Fruit fly (Drosophila melanogaster) whole organism, adult: Measurements from ENCODE around the gene CG45067.

Source experiments
- CG11617 ChIP-seq: fragments of 200-800 bp; sonication (Bioruptor generic); optimal IDR thresholded peaks from 2 replicates; lab custom pipeline; 2017; ENCODE audit warnings: mild to moderate bottlenecking, missing biosample characterization, missing genetic modification reagents, missing genetic modification characterization
- CG12768 ChIP-seq: fragments of 200-800 bp; sonication (Bioruptor generic); optimal IDR thresholded peaks from 2 replicates; lab custom pipeline; 2017; ENCODE audit warnings: missing biosample characterization, missing genetic modification characterization, mild to moderate bottlenecking, moderate library complexity, missing genetic modification reagents
- CG1620 ChIP-seq: fragments of 200-800 bp; sonication (Bioruptor generic); optimal IDR thresholded peaks from 2 replicates; lab custom pipeline; 2016; ENCODE audit warnings: missing biosample characterization, missing genetic modification characterization
- CG33017 ChIP-seq: fragments of 200-800 bp; sonication (Bioruptor generic); optimal IDR thresholded peaks from 2 replicates; lab custom pipeline; 2018; ENCODE audit warnings: missing biosample characterization, mild to moderate bottlenecking, missing genetic modification characterization, moderate library complexity
- Mnt ChIP-seq: fragments of 200-800 bp; sonication (Bioruptor generic); optimal IDR thresholded peaks from 2 replicates; lab custom pipeline; 2016; ENCODE audit warnings: missing biosample characterization, mild to moderate bottlenecking, missing genetic modification characterization
- kay ChIP-seq: fragments of 200-800 bp; sonication (Bioruptor generic); peaks from one replicate; lab custom pipeline; 2016; ENCODE audit warnings: missing biosample characterization, missing genetic modification characterization, borderline replicate concordance
- toe ChIP-seq: fragments of 200-800 bp; sonication (Bioruptor generic); optimal IDR thresholded peaks from 2 replicates; lab custom pipeline; 2016; ENCODE audit warnings: missing biosample characterization, missing genetic modification characterization

DNA sequence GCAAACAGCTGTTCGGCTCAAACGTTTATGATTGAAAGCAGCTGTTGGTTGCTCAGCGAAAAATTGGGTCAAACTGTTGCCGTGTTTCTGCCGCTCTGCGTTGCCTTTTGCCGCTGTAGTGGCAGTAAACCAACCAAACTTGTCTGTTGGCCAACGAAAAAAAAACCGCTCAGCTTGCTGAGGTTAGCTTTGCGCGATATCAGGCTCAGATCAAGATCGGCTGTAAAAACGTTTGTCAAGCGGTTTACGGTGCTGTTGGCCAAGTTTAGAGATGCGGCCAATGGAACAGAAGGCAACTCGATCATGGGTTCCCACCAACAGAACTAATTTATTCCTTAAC lies 35.1 kb downstream of the CG45067 start:
- TF ChIP-seq Mnt (GFP tag; lab: Kevin White, UChicago) (no peak), CG33017 (tag; lab: Kevin White, UChicago) (no peak), toe (GFP tag; lab: Kevin White, UChicago) (no peak), kay (GFP tag; lab: Kevin White, UChicago) (no peak), CG11617 (no peak), CG1620 (GFP tag; lab: Kevin White, UChicago) (no peak), CG12768 (GFP tag; lab: Kevin White, UChicago) (no peak)
